Fruit fly (Drosophila melanogaster) whole organism, adult: ENCODE measurements around the gene Cdc14.

ENCODE experiments used
- CG33017 ChIP-seq: fragments of 200-800 bp; sonication (Bioruptor generic); optimal IDR thresholded peaks from 2 replicates; lab custom pipeline; 2018; ENCODE audit warnings: missing biosample characterization, mild to moderate bottlenecking, missing genetic modification characterization, moderate library complexity
- Crg-1 ChIP-seq: fragments of 200-800 bp; sonication (Bioruptor generic); optimal IDR thresholded peaks from 2 replicates; lab custom pipeline; 2016; ENCODE audit warnings: missing biosample characterization, missing genetic modification characterization
- Mnt ChIP-seq: fragments of 200-800 bp; sonication (Bioruptor generic); optimal IDR thresholded peaks from 2 replicates; lab custom pipeline; 2016; ENCODE audit warnings: missing biosample characterization, mild to moderate bottlenecking, missing genetic modification characterization
- ovo ChIP-seq: fragments of 200-800 bp; sonication (Bioruptor generic); optimal IDR thresholded peaks from 2 replicates; lab custom pipeline; 2016; ENCODE audit warnings: missing biosample characterization, missing genetic modification characterization
- tj ChIP-seq: fragments of 200-800 bp; sonication (Bioruptor generic); optimal IDR thresholded peaks from 3 replicates; lab custom pipeline; 2017; ENCODE audit warnings: missing biosample characterization, mild to moderate bottlenecking, missing genetic modification characterization, moderate library complexity

DNA sequence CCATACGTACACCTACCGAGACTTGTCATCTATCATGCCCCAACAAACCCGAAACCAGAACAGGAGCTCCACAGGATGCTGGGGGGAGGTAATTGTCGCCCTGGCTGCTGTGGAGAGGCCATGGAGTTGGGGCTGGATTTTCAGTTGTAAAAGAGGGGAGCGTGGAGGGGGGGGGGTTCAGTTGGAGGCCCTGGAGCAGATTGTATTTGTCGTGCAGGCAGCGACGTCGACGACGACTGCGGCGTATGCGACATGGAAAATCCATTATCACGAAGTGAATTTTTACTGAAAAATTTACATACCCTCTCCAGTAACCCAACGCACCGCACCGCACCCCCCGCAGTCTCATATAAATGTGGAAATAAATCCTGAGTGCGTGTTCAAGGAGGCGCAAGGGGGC, 23.1 kb upstream of the Cdc14 start:
- TF ChIP-seq Crg-1 (GFP tag; lab: Kevin White, UChicago) (no peak), tj (no peak), CG33017 (tag; lab: Kevin White, UChicago) (no peak), ovo (no peak), Mnt (GFP tag; lab: Kevin White, UChicago) (no peak)
